Worm (Caenorhabditis elegans): ENCODE measurements around the gene B0361.3.

DNA sequence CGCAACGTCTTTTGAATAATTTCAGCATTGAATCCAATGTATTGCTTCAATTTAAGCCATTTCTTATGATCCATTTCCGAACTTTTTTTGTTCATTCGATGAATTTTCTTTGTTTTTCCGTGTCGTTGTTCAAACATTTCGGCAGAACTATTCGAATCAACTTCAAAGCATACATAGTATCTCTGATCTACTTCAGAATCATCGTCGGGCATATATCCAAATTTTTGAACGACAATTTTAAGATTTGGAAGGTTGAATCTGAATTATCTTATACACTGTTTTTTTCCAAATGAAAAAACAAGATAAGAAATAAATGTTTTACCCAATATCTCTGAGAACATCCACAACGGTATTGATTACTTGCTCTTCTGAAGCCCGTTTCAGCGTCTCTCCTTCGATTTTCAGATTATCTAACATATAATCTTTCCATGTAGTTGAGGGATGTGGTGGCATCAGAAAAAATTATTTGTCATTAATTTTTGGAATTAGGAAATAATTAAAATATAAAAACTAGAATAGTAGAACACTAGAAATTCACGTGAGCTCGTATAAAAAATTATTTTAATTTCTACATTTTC lies 48.0 kb downstream of the B0361.3 start, which contains the start of gene lab-2:
- no peak for TF ChIP-seq snpc-4 (GFP tag; optimal IDR thresholded peaks at IDR 0.05)
- no peak for TF ChIP-seq snpc-4 (tag; optimal IDR thresholded peaks at IDR 0.05)
- TF ChIP-seq unc-62 (GFP tag; optimal IDR thresholded peaks at IDR 0.05) = no peak
- TF ChIP-seq attf-6 (GFP tag; IDR thresholded peaks at IDR 0.05) = no peak
- TF ChIP-seq ZK185.1 (tag; optimal IDR thresholded peaks at IDR 0.05; ENCODE audit: poor library complexity, severe bottlenecking) = no peak
- no peak for TF ChIP-seq Y67H2A.10 (GFP tag; conservative IDR thresholded peaks at IDR 0.05)
- no peak for TF ChIP-seq unc-130 (GFP tag; optimal IDR thresholded peaks at IDR 0.05)
- TF ChIP-seq cebp-2 (GFP tag; IDR thresholded peaks at IDR 0.05) = no peak
- no peak for TF ChIP-seq ets-4 (GFP tag; optimal IDR thresholded peaks at IDR 0.05)
- TF ChIP-seq madf-10 (tag; optimal IDR thresholded peaks at IDR 0.05) = no peak
- no peak for TF ChIP-seq lin-35 (GFP tag; optimal IDR thresholded peaks at IDR 0.05)
- TF ChIP-seq F39B2.1 (GFP tag; IDR thresholded peaks at IDR 0.05) = no peak
- TF ChIP-seq ama-1 (optimal IDR thresholded peaks at IDR 0.05) = peak; percentile 51
- no peak for TF ChIP-seq ama-1 (GFP tag; optimal IDR thresholded peaks at IDR 0.05)
- no peak for TF ChIP-seq bed-1 (GFP tag; IDR thresholded peaks at IDR 0.05)
- TF ChIP-seq die-1 (tag; optimal IDR thresholded peaks at IDR 0.05) = no peak

All from whole organism, young adult.